Fruit fly (Drosophila melanogaster): ENCODE data around the gene CG17681.

The CG17681 gene

dm6 chr2L:18136427-18136857 lies 16.5 kb upstream of the CG17681 start:
- peak; percentile 83 for TF ChIP-seq Hmr (GFP tag; optimal IDR thresholded peaks at IDR 0.05)
- peak; percentile 24 for TF ChIP-seq D19B (GFP tag; optimal IDR thresholded peaks at IDR 0.05)
- TF ChIP-seq wdn (GFP tag; IDR thresholded peaks at IDR 0.05) = peak; percentile 30; the same call in 1 of the 2 replicates
- no peak for TF ChIP-seq Antp (GFP tag; optimal IDR thresholded peaks at IDR 0.05)
- TF ChIP-seq ranshi (GFP tag; IDR thresholded peaks at IDR 0.05) = peak; percentile 33; the same call in 1 of the 2 replicates
- TF ChIP-seq slou (GFP tag; optimal IDR thresholded peaks at IDR 0.05) = peak; percentile 4
- no peak for TF ChIP-seq amos (GFP tag; IDR thresholded peaks at IDR 0.05; ENCODE audit: partially characterized antibody)
- peak; percentile 38; the same call in 1 of the 2 replicates for TF ChIP-seq CG14014 (GFP tag; IDR thresholded peaks at IDR 0.05)
- TF ChIP-seq mam (GFP tag; optimal IDR thresholded peaks at IDR 0.05) = peak; percentile 23
- TF ChIP-seq CG2120 (GFP tag; optimal IDR thresholded peaks at IDR 0.05) = peak; percentile 67
- peak; percentile 48 for TF ChIP-seq CG34376 (GFP tag; optimal IDR thresholded peaks at IDR 0.05)
- peak; percentile 67 for TF ChIP-seq BtbVII (GFP tag; optimal IDR thresholded peaks at IDR 0.05)
- peak; percentile 58 for TF ChIP-seq CG15514 (GFP tag; optimal IDR thresholded peaks at IDR 0.05)
- no peak for TF ChIP-seq wek (GFP tag; optimal IDR thresholded peaks at IDR 0.05)
- TF ChIP-seq Hr39 (optimal IDR thresholded peaks at IDR 0.05) = no peak
- peak; percentile 54 for TF ChIP-seq CG7928 (GFP tag; optimal IDR thresholded peaks at IDR 0.05)
- TF ChIP-seq CG12659 (GFP tag; optimal IDR thresholded peaks at IDR 0.05) = peak; percentile 27
- peak; percentile 89 for TF ChIP-seq ftz-f1 (GFP tag; optimal IDR thresholded peaks at IDR 0.05)
- no peak for TF ChIP-seq CG16813 (GFP tag; IDR thresholded peaks at IDR 0.05; ENCODE audit: partially characterized antibody)
- TF ChIP-seq trh (GFP tag; optimal IDR thresholded peaks at IDR 0.05) = no peak
- no peak for TF ChIP-seq ab (GFP tag; optimal IDR thresholded peaks at IDR 0.05)
- TF ChIP-seq CG7357 (GFP tag; IDR thresholded peaks at IDR 0.05) = no peak
- TF ChIP-seq CG10147 (GFP tag; optimal IDR thresholded peaks at IDR 0.05) = peak; percentile 39
- peak; percentile 54 for TF ChIP-seq Side (GFP tag; optimal IDR thresholded peaks at IDR 0.05)
- no peak for TF ChIP-seq prd (optimal IDR thresholded peaks at IDR 0.05)
- TF ChIP-seq prd (GFP tag; IDR thresholded peaks at IDR 0.05) = no peak
- TF ChIP-seq bab2 (GFP tag; optimal IDR thresholded peaks at IDR 0.05) = peak; percentile 47
- TF ChIP-seq sug (tag; optimal IDR thresholded peaks at IDR 0.05) = peak; percentile 47
- peak; percentile 25; the same call in 1 of the 2 replicates for TF ChIP-seq Xrp1 (GFP tag; IDR thresholded peaks at IDR 0.05)
- peak; percentile 71 for TF ChIP-seq B-H2 (GFP tag; optimal IDR thresholded peaks at IDR 0.05)
- peak; percentile 4 for TF ChIP-seq fu2 (GFP tag; optimal IDR thresholded peaks at IDR 0.05)
- peak; percentile 66 for TF ChIP-seq schlank (tag; optimal IDR thresholded peaks at IDR 0.05)
- TF ChIP-seq CG16779 (GFP tag; IDR thresholded peaks at IDR 0.05) = 0 out of 2 replicates have a peak, but pooled peaks have one; percentile 26
- TF ChIP-seq gfzf (GFP tag; optimal IDR thresholded peaks at IDR 0.05) = no peak
- TF ChIP-seq sob (GFP tag; IDR thresholded peaks at IDR 0.05) = peak; percentile 50; the same call in 1 of the 2 replicates
- TF ChIP-seq CrebB (tag; optimal IDR thresholded peaks at IDR 0.05) = peak; percentile 18
- TF ChIP-seq Dip3 (GFP tag; optimal IDR thresholded peaks at IDR 0.05) = peak; percentile 38
- no peak for TF ChIP-seq tup (GFP tag; optimal IDR thresholded peaks at IDR 0.05)
- TF ChIP-seq CG10267 (tag; optimal IDR thresholded peaks at IDR 0.05) = no peak
- TF ChIP-seq CG4854 (GFP tag; optimal IDR thresholded peaks at IDR 0.05) = peak; percentile 33
- no peak for TF ChIP-seq ac (GFP tag; optimal IDR thresholded peaks at IDR 0.05)
- TF ChIP-seq CG17612 (GFP tag; IDR thresholded peaks at IDR 0.05) = 0 out of 2 replicates have a peak, but pooled peaks have one; percentile 22
- TF ChIP-seq CG31365 (tag; optimal IDR thresholded peaks at IDR 0.05) = peak; percentile 9
- TF ChIP-seq bigmax (GFP tag; optimal IDR thresholded peaks at IDR 0.05) = no peak
- TF ChIP-seq CG10209 (GFP tag; optimal IDR thresholded peaks at IDR 0.05) = peak; percentile 54
- peak; percentile 71; the same call in 1 of the 2 replicates for TF ChIP-seq Atf6 (GFP tag; IDR thresholded peaks at IDR 0.05)
- TF ChIP-seq Fer3 (tag; optimal IDR thresholded peaks at IDR 0.05) = peak; percentile 52
- TF ChIP-seq lab (GFP tag; optimal IDR thresholded peaks at IDR 0.05) = peak; percentile 86
- no peak for TF ChIP-seq CG9609 (GFP tag; optimal IDR thresholded peaks at IDR 0.05)
- TF ChIP-seq Nf-YC (tag; optimal IDR thresholded peaks at IDR 0.05) = no peak
- no peak for TF ChIP-seq CG31441 (GFP tag; IDR thresholded peaks at IDR 0.05)

All from whole organism, embryonic.